Fruit fly (Drosophila melanogaster) whole organism, wandering third instar larva: ENCODE measurements around the gene ct.

Experiments
- Abd-B ChIP-seq: fragments of >200 bp; optimal IDR thresholded peaks from 2 replicates; lab custom pipeline; 2017; ENCODE audit warnings: missing biosample characterization, missing genetic modification characterization
- CG32264 ChIP-seq: fragments of 200-800 bp; sonication (Bioruptor generic); optimal IDR thresholded peaks from 2 replicates; lab custom pipeline; 2016; ENCODE audit warnings: missing biosample characterization, missing genetic modification characterization
- CG9705 ChIP-seq: fragments of 200-800 bp; sonication (Bioruptor generic); optimal IDR thresholded peaks from 2 replicates; lab custom pipeline; 2018; ENCODE audit warnings: missing biosample characterization, mild to moderate bottlenecking, missing genetic modification characterization
- CrebA ChIP-seq: fragments of 200-800 bp; sonication (Bioruptor generic); optimal IDR thresholded peaks from 2 replicates; lab custom pipeline; 2016; ENCODE audit warnings: missing biosample characterization, mild to moderate bottlenecking, missing genetic modification characterization, borderline replicate concordance
- Dfd ChIP-seq: fragments of >200 bp; optimal IDR thresholded peaks from 2 replicates; lab custom pipeline; 2017; ENCODE audit warnings: missing biosample characterization, missing genetic modification characterization
- Dif ChIP-seq: fragments of 200-275, 200-300 bp; sonication (Bioruptor generic); optimal IDR thresholded peaks from 2 replicates; lab custom pipeline; 2018; ENCODE audit warnings: missing biosample characterization, missing genetic modification characterization; ENCODE audit not compliant: partially characterized antibody
- GATAd ChIP-seq: sonication (Bioruptor generic); optimal IDR thresholded peaks from 2 replicates; lab custom pipeline; 2016; ENCODE audit warnings: missing biosample characterization, missing genetic modification characterization
- HLH106 ChIP-seq: fragments of 200-800 bp; optimal IDR thresholded peaks from 3 replicates; lab custom pipeline; 2019; ENCODE audit warnings: missing biosample characterization, mild to moderate bottlenecking, missing genetic modification characterization, moderate library complexity
- Hnf4 ChIP-seq: fragments of 200-800 bp; sonication (Bioruptor generic); optimal IDR thresholded peaks from 2 replicates; lab custom pipeline; 2016; ENCODE audit warnings: missing biosample characterization, mild to moderate bottlenecking, missing genetic modification characterization
- Hr78 ChIP-seq: fragments of >200 bp; optimal IDR thresholded peaks from 2 replicates; lab custom pipeline; 2017; ENCODE audit warnings: missing biosample characterization, missing genetic modification characterization
- Hr83 ChIP-seq: fragments of 200-300 bp; sonication (Bioruptor generic); optimal IDR thresholded peaks from 2 replicates; lab custom pipeline; 2016; ENCODE audit warnings: missing biosample characterization, mild to moderate bottlenecking, missing genetic modification characterization, moderate library complexity; ENCODE audit not compliant: poor library complexity, severe bottlenecking
- Jra ChIP-seq: sonication (Bioruptor generic); optimal IDR thresholded peaks from 2 replicates; lab custom pipeline; 2016; ENCODE audit warnings: missing biosample characterization, missing genetic modification characterization
- Mio ChIP-seq: sonication (Bioruptor generic); optimal IDR thresholded peaks from 2 replicates; lab custom pipeline; 2016; ENCODE audit warnings: missing biosample characterization, missing genetic modification characterization
- Myc ChIP-seq: fragments of >200 bp; optimal IDR thresholded peaks from 2 replicates; lab custom pipeline; 2017
- N ChIP-seq: fragments of >200 bp; optimal IDR thresholded peaks from 2 replicates; lab custom pipeline; 2018; ENCODE audit warnings: missing biosample characterization, missing external identifiers, missing genetic modification characterization
- OdsH ChIP-seq: fragments of 200-800 bp; sonication (Bioruptor generic); optimal IDR thresholded peaks from 2 replicates; lab custom pipeline; 2016; ENCODE audit warnings: missing biosample characterization, mild to moderate bottlenecking, missing genetic modification characterization
- Rel ChIP-seq, 2 experiments: fragments of 200-800 bp; sonication (Bioruptor generic) in 1 of 2; optimal IDR thresholded peaks; 2 replicates in 1 of 2; 3 replicates in 1 of 2; lab custom pipeline; 2016 to 2019; ENCODE audit warnings: mild to moderate bottlenecking in 2 of 2, missing biosample characterization in 2 of 2, missing genetic modification characterization in 2 of 2, moderate library complexity in 1 of 2
- Sp1 ChIP-seq: fragments of 200-800 bp; sonication (Bioruptor generic); optimal IDR thresholded peaks from 3 replicates; lab custom pipeline; 2019; ENCODE audit warnings: missing biosample characterization, mild to moderate bottlenecking, missing genetic modification characterization, moderate library complexity
- Vsx2 ChIP-seq: fragments of 200-300, 225-300 bp; sonication (Bioruptor generic); optimal IDR thresholded peaks from 2 replicates; lab custom pipeline; 2018; ENCODE audit warnings: missing biosample characterization, missing genetic modification characterization; ENCODE audit not compliant: partially characterized antibody
- br ChIP-seq: fragments of 200-800 bp; sonication (Bioruptor generic); optimal IDR thresholded peaks from 2 replicates; lab custom pipeline; 2016; ENCODE audit warnings: missing biosample characterization, missing genetic modification characterization
- brk ChIP-seq: fragments of 200-800 bp; sonication (Bioruptor generic); optimal IDR thresholded peaks from 2 replicates; lab custom pipeline; 2016; ENCODE audit warnings: missing biosample characterization, mild to moderate bottlenecking, missing genetic modification characterization
- dl ChIP-seq, 2 experiments: fragments of 175-275, 200-275 bp in 1 of 2; fragments of 200-275 bp in 1 of 2; sonication (Bioruptor generic); optimal IDR thresholded peaks; lab custom pipeline; 2018; ENCODE audit warnings: mild to moderate bottlenecking in 2 of 2, missing biosample characterization in 2 of 2, missing genetic modification characterization in 2 of 2, moderate library complexity in 2 of 2; ENCODE audit not compliant: partially characterized antibody in 2 of 2, insufficient read depth in 1 of 2
- dmrt93B ChIP-seq: fragments of 200-800 bp; sonication (Bioruptor generic); optimal IDR thresholded peaks from 2 replicates; lab custom pipeline; 2018; ENCODE audit warnings: missing biosample characterization, mild to moderate bottlenecking, missing genetic modification characterization
- dsf ChIP-seq: sonication (Bioruptor generic); optimal IDR thresholded peaks from 2 replicates; lab custom pipeline; 2016; ENCODE audit warnings: missing biosample characterization, missing genetic modification characterization, borderline replicate concordance
- ey ChIP-seq: fragments of 200-800 bp; sonication (Bioruptor generic); optimal IDR thresholded peaks from 2 replicates; lab custom pipeline; 2016; ENCODE audit warnings: missing biosample characterization, missing genetic modification characterization
- foxo ChIP-seq, 2 experiments: fragments of 200-800 bp; sonication (Bioruptor generic); optimal IDR thresholded peaks; 2 replicates in 1 of 2; 3 replicates in 1 of 2; lab custom pipeline; 2016 to 2017; ENCODE audit warnings: missing biosample characterization in 2 of 2, missing genetic modification characterization in 2 of 2
- fru ChIP-seq: fragments of 200-800 bp; sonication (Bioruptor generic); optimal IDR thresholded peaks from 3 replicates; lab custom pipeline; 2016; ENCODE audit warnings: missing biosample characterization, mild to moderate bottlenecking, missing genetic modification characterization
- h ChIP-seq: fragments of 200-800 bp; sonication (Bioruptor generic); optimal IDR thresholded peaks from 3 replicates; lab custom pipeline; 2016; ENCODE audit warnings: missing biosample characterization, mild to moderate bottlenecking, missing genetic modification characterization
- jim ChIP-seq: fragments of 175-275, 200-325 bp; sonication (Bioruptor generic); optimal IDR thresholded peaks from 2 replicates; lab custom pipeline; 2016; ENCODE audit warnings: missing biosample characterization, mild to moderate bottlenecking, missing genetic modification characterization
- lola ChIP-seq: fragments of >200 bp; optimal IDR thresholded peaks from 2 replicates; lab custom pipeline; 2017; ENCODE audit warnings: missing biosample characterization, missing genetic modification characterization
- pan ChIP-seq: fragments of >200 bp; optimal IDR thresholded peaks from 2 replicates; lab custom pipeline; 2017
- psq ChIP-seq: fragments of 200-800 bp; sonication (Bioruptor generic); optimal IDR thresholded peaks from 3 replicates; lab custom pipeline; 2017; ENCODE audit warnings: missing biosample characterization, mild to moderate bottlenecking, missing genetic modification characterization, moderate library complexity
- rgr ChIP-seq: fragments of 200-800 bp; sonication (Bioruptor generic); optimal IDR thresholded peaks from 3 replicates; lab custom pipeline; 2016; ENCODE audit warnings: missing biosample characterization, mild to moderate bottlenecking, missing genetic modification characterization
- sage ChIP-seq: fragments of 200-800 bp; sonication (Bioruptor generic); optimal IDR thresholded peaks from 2 replicates; lab custom pipeline; 2016; ENCODE audit warnings: missing biosample characterization, mild to moderate bottlenecking, missing genetic modification characterization
- sv ChIP-seq: fragments of 200-800 bp; sonication (Bioruptor generic); optimal IDR thresholded peaks from 3 replicates; lab custom pipeline; 2016; ENCODE audit warnings: missing biosample characterization, missing genetic modification characterization
- tai ChIP-seq: sonication (Bioruptor generic); optimal IDR thresholded peaks from 2 replicates; lab custom pipeline; 2016; ENCODE audit warnings: missing biosample characterization, missing genetic modification characterization
- usp ChIP-seq: fragments of >200 bp; optimal IDR thresholded peaks from 2 replicates; lab custom pipeline; 2017; ENCODE audit warnings: missing biosample characterization, missing genetic modification characterization
- woc ChIP-seq: sonication (Bioruptor generic); optimal IDR thresholded peaks from 2 replicates; lab custom pipeline; 2016; ENCODE audit warnings: missing biosample characterization, mild to moderate bottlenecking, missing genetic modification characterization

ct gene

dm6 chrX:7631359-7631758, 23.1 kb downstream of the ct start:
- TF ChIP-seq CrebA (GFP tag; lab: Kevin White, UChicago), result no peak
- no peak for TF ChIP-seq OdsH (GFP tag; lab: Kevin White, UChicago)
- no peak for TF ChIP-seq Sp1 (GFP tag; lab: Kevin White, UChicago)
- no peak for TF ChIP-seq brk (GFP tag; lab: Kevin White, UChicago)
- no peak for TF ChIP-seq pan (lab: Kevin White, UChicago)
- no peak for TF ChIP-seq Vsx2 (GFP tag; lab: Kevin White, UChicago)
- TF ChIP-seq, all 38 proteins: peak for 0

- TF ChIP-seq Hnf4, result no peak
- TF ChIP-seq Vsx2 (GFP tag; lab: Kevin White, UChicago), result no peak
- TF ChIP-seq Dfd, result peak; percentile 75
- TF ChIP-seq psq, result no peak
- no peak for TF ChIP-seq Dif (GFP tag; lab: Kevin White, UChicago)
Observed at dm6 chrX:7633036-7633435, 24.8 kb downstream of the ct start.

- TF ChIP-seq jim, result no peak
- TF ChIP-seq HLH106 (tag; lab: Kevin White, UChicago), result peak; percentile 41
- peak in 1 of 2 experiments; percentile 19 for TF ChIP-seq foxo (GFP tag; optimal IDR thresholded peaks at IDR 0.05; lab: Kevin White, UChicago)
- peak; percentile 21 for TF ChIP-seq h
- no peak for TF ChIP-seq woc (GFP tag; lab: Kevin White, UChicago)
Observed at dm6 chrX:7637091-7637490, 28.9 kb downstream of the ct start.

- TF ChIP-seq woc (GFP tag; lab: Kevin White, UChicago) (peak; percentile 15), usp (GFP tag; lab: Kevin White, UChicago) (no peak), Dif (GFP tag; lab: Kevin White, UChicago) (no peak), foxo (GFP tag; optimal IDR thresholded peaks at IDR 0.05; lab: Kevin White, UChicago) (peak in 1 of 2 experiments; percentile 69), Hr83 (GFP tag; lab: Kevin White, UChicago) (no peak), GATAd (GFP tag; lab: Kevin White, UChicago) (no peak), N (GFP tag; lab: Kevin White, UChicago) (no peak), Myc (lab: Kevin White, UChicago) (no peak), Hnf4 (peak; percentile 79), brk (GFP tag; lab: Kevin White, UChicago) (peak; percentile 20), tai (GFP tag; lab: Kevin White, UChicago) (no peak), Vsx2 (GFP tag; lab: Kevin White, UChicago) (no peak), OdsH (GFP tag; lab: Kevin White, UChicago) (peak; percentile 64), Dfd (no peak), lola (no peak), sage (no peak), CrebA (GFP tag; lab: Kevin White, UChicago) (no peak), fru (GFP tag; lab: Kevin White, UChicago) (peak; percentile 61), CG32264 (GFP tag; lab: Kevin White, UChicago) (peak; percentile 52), HLH106 (tag; lab: Kevin White, UChicago) (peak; percentile 73), dmrt93B (GFP tag; lab: Kevin White, UChicago) (peak; percentile 71), sv (GFP tag; lab: Kevin White, UChicago) (no peak), CG9705 (GFP tag; lab: Kevin White, UChicago) (no peak), Abd-B (no peak), dl (GFP tag; optimal IDR thresholded peaks at IDR 0.05; lab: Kevin White, UChicago; ENCODE audit: insufficient read depth in 1 of 2, partially characterized antibody in 2 of 2) (no peak), Jra (GFP tag; lab: Kevin White, UChicago) (peak; percentile 60), Sp1 (GFP tag; lab: Kevin White, UChicago) (peak; percentile 73), jim (no peak), Rel (GFP tag; optimal IDR thresholded peaks at IDR 0.05; lab: Kevin White, UChicago) (no peak), Rel (tag; optimal IDR thresholded peaks at IDR 0.05; lab: Kevin White, UChicago) (peak; percentile 37), psq (peak; percentile 57), Mio (no peak), rgr (peak; percentile 83), ey (GFP tag; lab: Kevin White, UChicago) (peak; percentile 68), br (GFP tag; lab: Kevin White, UChicago) (peak; percentile 75), pan (lab: Kevin White, UChicago) (no peak), dsf (GFP tag; lab: Kevin White, UChicago) (no peak), h (peak; percentile 85), Hr78 (GFP tag; lab: Kevin White, UChicago) (no peak)
Observed at dm6 chrX:7651657-7652056, 43.4 kb downstream of the ct start.
